Comparison of ENCODE assay signal across 4 fruit fly cellular contexts in the genomic region with DNA sequence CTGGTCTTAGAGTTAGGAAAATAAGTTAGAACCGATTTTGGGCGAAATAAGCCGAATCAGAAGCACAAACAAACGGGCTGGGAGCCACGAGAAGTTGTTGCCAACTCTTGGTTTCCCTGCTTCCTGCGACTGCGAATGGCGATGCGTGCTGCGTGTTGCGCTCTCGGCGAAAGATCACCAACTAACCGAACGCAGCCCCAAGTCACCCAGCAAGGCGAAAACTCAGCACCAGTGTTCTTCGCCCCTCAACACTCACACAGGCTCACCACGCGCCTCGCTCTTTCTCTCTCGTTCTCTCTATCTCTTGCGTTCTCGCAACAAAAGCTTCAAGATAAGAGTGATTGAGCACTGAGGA.
TF ChIP-seq lines count a peak whose summit lies in the region.

A gene (minus strand): TSS at position 188 of the 355 bp plus-strand sequence.

- TF ChIP-seq CTCF in whole organism, embryonic (GFP tag; optimal IDR thresholded peaks at IDR 0.05; lab: Kevin White, UChicago) = no peak

TF ChIP-seq in whole organism, 6 proteins besides CTCF, POLR2A, EP300 and RAD21:
- peak; percentile 91 for TF ChIP-seq Dll (optimal IDR thresholded peaks at IDR 0.05; lab: Kevin White, UChicago)
- no peak for TF ChIP-seq usp (GFP tag; optimal IDR thresholded peaks at IDR 0.05; lab: Kevin White, UChicago)
- TF ChIP-seq psq (optimal IDR thresholded peaks at IDR 0.05; lab: Kevin White, UChicago) = no peak
- TF ChIP-seq CG8478 (optimal IDR thresholded peaks at IDR 0.05; lab: Kevin White, UChicago) = no peak
- no peak for TF ChIP-seq pan (optimal IDR thresholded peaks at IDR 0.05; lab: Kevin White, UChicago)
- no peak for TF ChIP-seq EcR (GFP tag; optimal IDR thresholded peaks at IDR 0.05; lab: Kevin White, UChicago)

TF ChIP-seq in whole organism, embryonic, 481 proteins besides CTCF, POLR2A, EP300 and RAD21 (continues in another document):
- TF ChIP-seq cg (GFP tag; optimal IDR thresholded peaks at IDR 0.05; lab: Kevin White, UChicago) (peak; percentile 14), CG6791 (GFP tag; IDR thresholded peaks at IDR 0.05; lab: Robert Waterston, UW; ENCODE audit: partially characterized antibody) (no peak), CG8944 (GFP tag; optimal IDR thresholded peaks at IDR 0.05; lab: Kevin White, UChicago) (no peak), pfk (GFP tag; optimal IDR thresholded peaks at IDR 0.05; lab: Kevin White, UChicago) (no peak), ci (GFP tag; IDR thresholded peaks at IDR 0.05; lab: Robert Waterston, UW) (peak; percentile 17; the same call in 2 of the 3 replicates), TFAM (GFP tag; optimal IDR thresholded peaks at IDR 0.05; lab: Kevin White, UChicago) (no peak), Scr (GFP tag; IDR thresholded peaks at IDR 0.05; lab: Robert Waterston, UW; ENCODE audit: partially characterized antibody) (0 out of 2 replicates have a peak, but pooled peaks have one; percentile 38), gfzf (GFP tag; optimal IDR thresholded peaks at IDR 0.05; lab: Kevin White, UChicago) (no peak), hkb (optimal IDR thresholded peaks at IDR 0.05; lab: Kevin White, UChicago) (no peak), hkb (GFP tag; IDR thresholded peaks at IDR 0.05; lab: Robert Waterston, UW) (no peak), CG34224 (GFP tag; IDR thresholded peaks at IDR 0.05; lab: Robert Waterston, UW; ENCODE audit: partially characterized antibody) (peak; percentile 21; the same call in 1 of the 3 replicates), crol (GFP tag; IDR thresholded peaks at IDR 0.05; lab: Robert Waterston, UW) (peak; percentile 73; the same call in 1 of the 2 replicates), eve (GFP tag; optimal IDR thresholded peaks at IDR 0.05; lab: Kevin White, UChicago) (no peak), Opbp (GFP tag; IDR thresholded peaks at IDR 0.05; lab: Robert Waterston, UW; ENCODE audit: partially characterized antibody) (0 out of 3 replicates have a peak, but pooled peaks have one; percentile 29), z (GFP tag; IDR thresholded peaks at IDR 0.05; lab: Robert Waterston, UW) (peak; percentile 84), CG8290 (GFP tag; optimal IDR thresholded peaks at IDR 0.05; lab: Kevin White, UChicago) (no peak), CG8290 (tag; optimal IDR thresholded peaks at IDR 0.05; lab: Kevin White, UChicago) (peak in 1 of 2 experiments; percentile 28), lmd (GFP tag; IDR thresholded peaks at IDR 0.05; lab: Robert Waterston, UW) (no peak), ken (GFP tag; IDR thresholded peaks at IDR 0.05; lab: Robert Waterston, UW) (no peak), mld (GFP tag; IDR thresholded peaks at IDR 0.05; lab: Robert Waterston, UW; ENCODE audit: partially characterized antibody) (0 out of 3 replicates have a peak, but pooled peaks have one; percentile 12), Stat92E (GFP tag; optimal IDR thresholded peaks at IDR 0.05; lab: Kevin White, UChicago) (no peak), grn (GFP tag; optimal IDR thresholded peaks at IDR 0.05; lab: Kevin White, UChicago) (no peak), amos (GFP tag; IDR thresholded peaks at IDR 0.05; lab: Robert Waterston, UW; ENCODE audit: partially characterized antibody) (peak; percentile 56; the same call in 1 of the 2 replicates)

TF ChIP-seq in whole organism, pupa, 21 proteins besides CTCF, POLR2A, EP300 and RAD21:
- no peak for TF ChIP-seq Pif1A (GFP tag; optimal IDR thresholded peaks at IDR 0.05; lab: Kevin White, UChicago)
- peak; percentile 43; the same call in 1 of the 2 replicates for TF ChIP-seq CG12605 (GFP tag; IDR thresholded peaks at IDR 0.05; lab: Robert Waterston, UW)

TF ChIP-seq in whole organism, wandering third instar larva, 38 proteins besides CTCF, POLR2A, EP300 and RAD21:
- TF ChIP-seq Vsx2 (GFP tag; optimal IDR thresholded peaks at IDR 0.05; lab: Kevin White, UChicago; ENCODE audit: partially characterized antibody) (peak; percentile 76), dl (GFP tag; optimal IDR thresholded peaks at IDR 0.05; lab: Kevin White, UChicago; ENCODE audit: insufficient read depth in 1 of 2, partially characterized antibody in 2 of 2) (peak; percentile 93 to 94), Dfd (GFP tag; optimal IDR thresholded peaks at IDR 0.05; lab: Kevin White, UChicago) (no peak), Dif (GFP tag; optimal IDR thresholded peaks at IDR 0.05; lab: Kevin White, UChicago; ENCODE audit: partially characterized antibody) (peak; percentile 95), CrebA (GFP tag; optimal IDR thresholded peaks at IDR 0.05; lab: Kevin White, UChicago; ENCODE audit: borderline replicate concordance) (peak; percentile 38), sage (GFP tag; optimal IDR thresholded peaks at IDR 0.05; lab: Kevin White, UChicago) (no peak), Hr83 (GFP tag; optimal IDR thresholded peaks at IDR 0.05; lab: Kevin White, UChicago; ENCODE audit: poor library complexity, severe bottlenecking) (peak; percentile 93), psq (GFP tag; optimal IDR thresholded peaks at IDR 0.05; lab: Kevin White, UChicago) (no peak)
